Worm (Caenorhabditis elegans) whole organism, young adult: ENCODE results near the gene klp-17.

ENCODE experiments used
- atf-7 ChIP-seq: sonication (generic microtip); optimal IDR thresholded peaks from 2 replicates; lab custom pipeline; 2017; ENCODE audit warnings: mild to moderate bottlenecking, missing genetic modification characterization, missing compliant biosample characterization
- let-607 ChIP-seq, 2 experiments: fragments of 200-800 bp in 1 of 2; sonication (Bioruptor generic) in 1 of 2; sonication (generic microtip) in 1 of 2; optimal IDR thresholded peaks; 2 replicates each; lab custom pipeline; 2016 to 2018; ENCODE audit warnings: mild to moderate bottlenecking in 2 of 2, missing compliant biosample characterization in 2 of 2, missing genetic modification characterization in 2 of 2, moderate library complexity in 2 of 2, missing genotype in 1 of 2
- lin-26 ChIP-seq: fragments of 200-800 bp; sonication (Bioruptor generic); IDR thresholded peaks from 2 replicates; pipeline ENCODE4 v1.3.6; 2022; ENCODE audit warnings: missing genetic modification reagents, missing genetic modification characterization, missing compliant biosample characterization
- nfya-2 ChIP-seq: fragments of 200-800 bp; sonication (Bioruptor generic); IDR thresholded peaks from 2 replicates; pipeline ENCODE4 v1.3.6; 2022; ENCODE audit warnings: missing genetic modification reagents, missing genetic modification characterization, missing compliant biosample characterization
- unc-62 ChIP-seq: fragments of 150-350 bp; optimal IDR thresholded peaks from 2 replicates; lab custom pipeline; 2014; ENCODE audit warnings: missing biosample characterization, missing genetic modification reagents, missing genetic modification characterization
- zim-3 ChIP-seq: sonication (generic microtip); optimal IDR thresholded peaks from 2 replicates; lab custom pipeline; 2017; ENCODE audit warnings: mild to moderate bottlenecking, missing genetic modification characterization, moderate library complexity, missing compliant biosample characterization

DNA sequence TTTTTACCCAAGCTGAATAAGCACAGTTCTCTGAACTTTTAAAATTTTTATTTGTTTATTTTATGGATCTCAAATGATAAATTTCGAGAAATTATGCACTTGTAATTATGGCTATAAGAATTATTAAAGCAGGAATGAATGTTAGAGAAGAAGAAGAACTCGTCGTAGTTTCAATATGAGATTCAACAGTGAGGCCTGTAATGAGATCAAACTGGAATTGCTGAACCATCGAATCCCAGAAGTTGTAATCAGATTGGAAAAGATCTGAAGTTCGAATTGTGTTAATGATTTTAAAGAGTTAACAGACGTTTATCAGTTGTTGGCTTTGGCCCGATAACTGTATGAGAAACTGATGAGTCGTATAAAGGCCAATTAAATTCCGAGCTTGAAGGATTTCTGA is 11.7 kb downstream of the klp-17 start:
- TF ChIP-seq zim-3 (tag; lab: Kevin White, UChicago), result no peak
- TF ChIP-seq nfya-2 (GFP tag; lab: Robert Waterston, UW), result no peak
- TF ChIP-seq let-607 (tag; optimal IDR thresholded peaks at IDR 0.05; lab: Kevin White, UChicago), result no peak
- TF ChIP-seq lin-26, result no peak
- no peak for TF ChIP-seq atf-7 (tag; lab: Kevin White, UChicago)
- TF ChIP-seq unc-62, result no peak
